Fruit fly (Drosophila melanogaster) whole organism, embryonic: Measurements from ENCODE around the gene vkg.

Experiments
- Ada2b ChIP-seq: fragments of 200-800 bp; sonication (Bioruptor generic); IDR thresholded peaks from 2 replicates; pipeline ENCODE4 v1.3.6; 2022; ENCODE audit warnings: missing biosample characterization, missing genetic modification characterization
- Aef1 ChIP-seq: fragments of 200-800 bp; sonication (Bioruptor generic); IDR thresholded peaks from 3 replicates; pipeline ENCODE4 v1.3.6; 2022; ENCODE audit warnings: missing biosample characterization, missing genetic modification characterization
- Atf-2 ChIP-seq: fragments of 200-800 bp; sonication (Bioruptor generic); optimal IDR thresholded peaks from 2 replicates; lab custom pipeline; 2016; ENCODE audit warnings: missing biosample characterization, missing genetic modification characterization
- Blimp-1 ChIP-seq: fragments of 200-800 bp; sonication (Bioruptor generic); optimal IDR thresholded peaks from 3 replicates; lab custom pipeline; 2018; ENCODE audit warnings: missing biosample characterization, missing genetic modification characterization, mild to moderate bottlenecking, moderate library complexity, missing genetic modification reagents
- CG17385 ChIP-seq: fragments of 200-800 bp; sonication (Bioruptor generic); optimal IDR thresholded peaks from 3 replicates; lab custom pipeline; 2018; ENCODE audit warnings: missing biosample characterization, mild to moderate bottlenecking, missing genetic modification characterization
- CG2712 ChIP-seq: fragments of 200-800 bp; optimal IDR thresholded peaks from 3 replicates; lab custom pipeline; 2019; ENCODE audit warnings: missing biosample characterization, mild to moderate bottlenecking, missing genetic modification characterization, moderate library complexity
- CG30403 ChIP-seq: fragments of 200-800 bp; sonication (Bioruptor generic); optimal IDR thresholded peaks from 3 replicates; lab custom pipeline; 2016; ENCODE audit warnings: missing biosample characterization, missing genetic modification characterization
- CG32767 ChIP-seq: fragments of 200-800 bp; sonication (Bioruptor generic); IDR thresholded peaks from 2 replicates; pipeline ENCODE4 v1.3.6; 2022; ENCODE audit warnings: missing biosample characterization, missing genetic modification characterization
- CG3281 ChIP-seq: fragments of 200-800 bp; sonication (Bioruptor generic); optimal IDR thresholded peaks from 3 replicates; lab custom pipeline; 2017; ENCODE audit warnings: missing biosample characterization, mild to moderate bottlenecking, missing genetic modification characterization
- CG34376 ChIP-seq: fragments of 200-800 bp; sonication (Bioruptor generic); optimal IDR thresholded peaks from 2 replicates; lab custom pipeline; 2018; ENCODE audit warnings: missing biosample characterization, mild to moderate bottlenecking, missing genetic modification characterization
- CG4328 ChIP-seq: fragments of 200-800 bp; sonication (Bioruptor generic); optimal IDR thresholded peaks from 3 replicates; lab custom pipeline; 2017; ENCODE audit warnings: missing biosample characterization, missing genetic modification reagents, missing genetic modification characterization
- CG4424 ChIP-seq: fragments of 200-800 bp; sonication (Bioruptor generic); optimal IDR thresholded peaks from 3 replicates; lab custom pipeline; 2016; ENCODE audit warnings: missing biosample characterization, missing genetic modification characterization
- CG7928 ChIP-seq: fragments of 200-800 bp; sonication (Bioruptor generic); optimal IDR thresholded peaks from 2 replicates; lab custom pipeline; 2017; ENCODE audit warnings: missing biosample characterization, mild to moderate bottlenecking, missing genetic modification characterization
- CG8478 ChIP-seq: fragments of >200 bp; optimal IDR thresholded peaks from 2 replicates; lab custom pipeline; 2018
- CkIIα-i1 ChIP-seq: fragments of 200-800 bp; sonication (Bioruptor generic); IDR thresholded peaks from 2 replicates; pipeline ENCODE4 v1.3.6; 2022; ENCODE audit warnings: missing biosample characterization, missing genetic modification characterization
- Dad ChIP-seq: fragments of 200-800 bp; sonication (Bioruptor generic); optimal IDR thresholded peaks from 3 replicates; lab custom pipeline; 2016; ENCODE audit warnings: missing biosample characterization, missing genetic modification characterization
- ERR ChIP-seq: fragments of 200-800 bp; sonication (Bioruptor generic); optimal IDR thresholded peaks from 2 replicates; lab custom pipeline; 2016; ENCODE audit warnings: missing biosample characterization, missing genetic modification characterization
- Ets65A ChIP-seq: fragments of 200-800 bp; sonication (Bioruptor generic); peaks from one replicate; lab custom pipeline; 2016; ENCODE audit warnings: missing biosample characterization, missing genetic modification characterization
- H15 ChIP-seq: fragments of 200-800 bp; sonication (Bioruptor generic); IDR thresholded peaks from 3 replicates; pipeline ENCODE4 v1.3.6; 2022; ENCODE audit warnings: missing biosample characterization, missing genetic modification characterization
- Kr ChIP-seq: fragments of 200-800 bp; sonication (Bioruptor generic); optimal IDR thresholded peaks from 2 replicates; lab custom pipeline; 2017; ENCODE audit warnings: missing biosample characterization, mild to moderate bottlenecking, missing genetic modification characterization
- MTF-1 ChIP-seq: fragments of 200-800 bp; sonication (Bioruptor generic); optimal IDR thresholded peaks from 2 replicates; lab custom pipeline; 2018; ENCODE audit warnings: missing biosample characterization, mild to moderate bottlenecking, missing genetic modification characterization, borderline replicate concordance
- Max ChIP-seq: fragments of 200-800 bp; sonication (Bioruptor generic); optimal IDR thresholded peaks from 2 replicates; lab custom pipeline; 2016; ENCODE audit warnings: missing biosample characterization, mild to moderate bottlenecking, missing genetic modification characterization
- NK7.1 ChIP-seq: fragments of 200-800 bp; sonication (Bioruptor generic); optimal IDR thresholded peaks from 3 replicates; lab custom pipeline; 2016; ENCODE audit warnings: missing biosample characterization, missing genetic modification characterization
- Nf-YC ChIP-seq: fragments of 200-800 bp; optimal IDR thresholded peaks from 3 replicates; lab custom pipeline; 2019; ENCODE audit warnings: missing biosample characterization, mild to moderate bottlenecking, missing genetic modification characterization, moderate library complexity
- Pdp1 ChIP-seq, 2 experiments: fragments of 200-800 bp; sonication (Bioruptor generic); optimal IDR thresholded peaks; 3 replicates each; lab custom pipeline; 2016; ENCODE audit warnings: missing biosample characterization in 2 of 2, missing genetic modification characterization in 2 of 2, mild to moderate bottlenecking in 1 of 2, moderate library complexity in 1 of 2
- Sox100B ChIP-seq: fragments of 200-800 bp; sonication (Bioruptor generic); optimal IDR thresholded peaks from 3 replicates; lab custom pipeline; 2018; ENCODE audit warnings: missing biosample characterization, mild to moderate bottlenecking, missing genetic modification characterization
- Xbp1 ChIP-seq: fragments of 200-800 bp; sonication (Bioruptor generic); optimal IDR thresholded peaks from 3 replicates; lab custom pipeline; 2016; ENCODE audit warnings: missing biosample characterization, mild to moderate bottlenecking, missing genetic modification characterization
- ac ChIP-seq: fragments of 200-800 bp; sonication (Bioruptor generic); optimal IDR thresholded peaks from 3 replicates; lab custom pipeline; 2017; ENCODE audit warnings: missing biosample characterization, mild to moderate bottlenecking, missing genetic modification characterization
- ara ChIP-seq: fragments of 200-800 bp; sonication (Bioruptor generic); IDR thresholded peaks from 2 replicates; pipeline ENCODE4 v1.3.6; 2022; ENCODE audit warnings: missing biosample characterization, missing genetic modification characterization
- chinmo ChIP-seq: fragments of 200-800 bp; sonication (Bioruptor generic); IDR thresholded peaks from 4 replicates; pipeline ENCODE4 v1.3.6; 2022; ENCODE audit warnings: missing biosample characterization, missing genetic modification characterization; ENCODE audit not compliant: partially characterized antibody
- chm ChIP-seq: fragments of 200-800 bp; sonication (Bioruptor generic); IDR thresholded peaks from 2 replicates; pipeline ENCODE4 v1.3.6; 2022; ENCODE audit warnings: missing biosample characterization, missing genetic modification characterization
- crp ChIP-seq, 2 experiments: fragments of 200-800 bp; sonication (Bioruptor generic); optimal IDR thresholded peaks; 2 replicates in 1 of 2; 3 replicates in 1 of 2; lab custom pipeline; 2017; ENCODE audit warnings: missing biosample characterization in 2 of 2, missing genetic modification characterization in 2 of 2, mild to moderate bottlenecking in 1 of 2, moderate library complexity in 1 of 2
- cwo ChIP-seq: fragments of 200-800 bp; sonication (Bioruptor generic); optimal IDR thresholded peaks from 3 replicates; lab custom pipeline; 2017; ENCODE audit warnings: missing biosample characterization, missing genetic modification characterization, mild to moderate bottlenecking, moderate library complexity, missing genetic modification reagents
- dimm ChIP-seq: fragments of 200-800 bp; sonication (Bioruptor generic); IDR thresholded peaks from 2 replicates; pipeline ENCODE4 v1.3.6; 2022; ENCODE audit warnings: missing biosample characterization, missing genetic modification characterization
- esg ChIP-seq: fragments of 200-800 bp; sonication (Bioruptor generic); conservative IDR thresholded peaks from 2 replicates; pipeline ENCODE4 v1.3.6; 2022; ENCODE audit warnings: missing biosample characterization, missing genetic modification characterization
- gem ChIP-seq: fragments of 200-800 bp; sonication (Bioruptor generic); optimal IDR thresholded peaks from 2 replicates; lab custom pipeline; 2019; ENCODE audit warnings: missing biosample characterization, mild to moderate bottlenecking, missing genetic modification characterization, moderate library complexity
- luna ChIP-seq: fragments of 200-800 bp; sonication (Bioruptor generic); optimal IDR thresholded peaks from 2 replicates; lab custom pipeline; 2016; ENCODE audit warnings: missing biosample characterization, missing genetic modification characterization
- nom ChIP-seq: fragments of 200-800 bp; sonication (Bioruptor generic); optimal IDR thresholded peaks from 2 replicates; lab custom pipeline; 2017; ENCODE audit warnings: missing biosample characterization, missing genetic modification characterization, mild to moderate bottlenecking, moderate library complexity, missing genetic modification reagents
- onecut ChIP-seq: fragments of 200-800 bp; sonication (Bioruptor generic); IDR thresholded peaks from 2 replicates; pipeline ENCODE4 v1.3.6; 2022; ENCODE audit warnings: missing biosample characterization, missing genetic modification characterization
- pnt ChIP-seq: fragments of 200-800 bp; sonication (Bioruptor generic); optimal IDR thresholded peaks from 3 replicates; lab custom pipeline; 2016; ENCODE audit warnings: missing biosample characterization, missing genetic modification characterization
- sens ChIP-seq: fragments of 200-800 bp; sonication (Bioruptor generic); peaks from one replicate; lab custom pipeline; 2016; ENCODE audit warnings: missing biosample characterization, missing genetic modification characterization
- shn ChIP-seq: fragments of 200-800 bp; sonication (Bioruptor generic); optimal IDR thresholded peaks from 3 replicates; lab custom pipeline; 2016; ENCODE audit warnings: missing biosample characterization, missing genetic modification characterization
- stc ChIP-seq: fragments of 200-800 bp; sonication (Bioruptor generic); IDR thresholded peaks from 2 replicates; pipeline ENCODE4 v1.3.6; 2022; ENCODE audit warnings: missing biosample characterization, missing genetic modification characterization
- sug ChIP-seq: fragments of 200-800 bp; optimal IDR thresholded peaks from 2 replicates; lab custom pipeline; 2019; ENCODE audit warnings: missing biosample characterization, mild to moderate bottlenecking, missing genetic modification characterization, moderate library complexity
- tap ChIP-seq: fragments of 200-800 bp; optimal IDR thresholded peaks from 3 replicates; lab custom pipeline; 2019; ENCODE audit warnings: missing biosample characterization, mild to moderate bottlenecking, missing genetic modification characterization, moderate library complexity
- twi ChIP-seq: fragments of 200-800 bp; optimal IDR thresholded peaks from 2 replicates; lab custom pipeline; 2019; ENCODE audit warnings: missing biosample characterization, mild to moderate bottlenecking, missing genetic modification characterization, moderate library complexity
- yki ChIP-seq: fragments of >200 bp; optimal IDR thresholded peaks from 3 replicates; lab custom pipeline; 2018

Gene vkg

dm6 chr2L:5025557-5025956 lies 2.4 kb downstream of the vkg start:
- no peak for TF ChIP-seq Sox100B (GFP tag; lab: Kevin White, UChicago)
- 0 out of 4 replicates have a peak, but pooled peaks have one; percentile 16 for TF ChIP-seq chinmo (GFP tag; lab: Robert Waterston, UW)
- TF ChIP-seq CG34376 (GFP tag; lab: Kevin White, UChicago), result peak; percentile 82
- peak in 1 of 2 experiments; percentile 27 for TF ChIP-seq Pdp1 (GFP tag; optimal IDR thresholded peaks at IDR 0.05; lab: Kevin White, UChicago)
- peak; percentile 50 for TF ChIP-seq sug (tag; lab: Kevin White, UChicago)
- peak; percentile 8 for TF ChIP-seq Ets65A
- no peak for TF ChIP-seq luna (GFP tag; lab: Kevin White, UChicago)
- no peak for TF ChIP-seq Dad (GFP tag; lab: Kevin White, UChicago)
- peak; percentile 34 for TF ChIP-seq cwo
- TF ChIP-seq CG4424 (GFP tag; lab: Kevin White, UChicago), result no peak

dm6 chr2L:5022602-5023001 lies 5.4 kb downstream of the vkg start:
- TF ChIP-seq stc (GFP tag; lab: Robert Waterston, UW) (no peak), Ets65A (peak; percentile 88), NK7.1 (GFP tag; lab: Kevin White, UChicago) (no peak), twi (tag; lab: Kevin White, UChicago) (peak; percentile 79)

dm6 chr2L:5020479-5020878 lies 7.5 kb downstream of the vkg start:
- TF ChIP-seq CG17385 (no peak), sens (GFP tag; lab: Kevin White, UChicago) (peak; percentile 10), chm (GFP tag; lab: Robert Waterston, UW) (no peak), gem (tag; lab: Kevin White, UChicago) (no peak), esg (GFP tag; lab: Robert Waterston, UW) (no peak)

dm6 chr2L:5010784-5011260 lies 17.2 kb downstream of the vkg start, which contains the start of the genes CG31917, Tfb5 and SelT:
Gene CG31917 (minus strand): TSS chr2L:5010834.
Gene Tfb5 (minus strand): TSS chr2L:5010834.
Gene SelT (plus strand): TSS chr2L:5010922.
- TF ChIP-seq Atf-2 (GFP tag; lab: Kevin White, UChicago) (peak; percentile 30), nom (GFP tag; lab: Kevin White, UChicago) (no peak), Pdp1 (GFP tag; optimal IDR thresholded peaks at IDR 0.05; lab: Kevin White, UChicago) (peak; percentile 52 to 54), yki (lab: Kevin White, UChicago) (peak; percentile 52), dimm (GFP tag; lab: Robert Waterston, UW) (no peak), CkIIα-i1 (GFP tag; lab: Robert Waterston, UW) (no peak), CG7928 (GFP tag; lab: Kevin White, UChicago) (peak; percentile 46), CG30403 (GFP tag; lab: Kevin White, UChicago) (peak; percentile 77), Blimp-1 (no peak), crp (GFP tag; optimal IDR thresholded peaks at IDR 0.05; lab: Kevin White, UChicago) (no peak), onecut (peak; percentile 57; the same call in 1 of the 2 replicates), CG32767 (GFP tag; lab: Robert Waterston, UW) (no peak), Max (GFP tag; lab: Kevin White, UChicago) (peak; percentile 59), pnt (GFP tag; lab: Kevin White, UChicago) (no peak), ERR (peak; percentile 25), H15 (no peak), CG4328 (GFP tag; lab: Kevin White, UChicago) (peak; percentile 5), Aef1 (GFP tag; lab: Robert Waterston, UW) (peak; percentile 22; the same call in 1 of the 3 replicates), Ada2b (GFP tag; lab: Robert Waterston, UW) (peak; percentile 46; the same call in 1 of the 2 replicates), Kr (GFP tag; lab: Kevin White, UChicago) (no peak), CG8478 (lab: Kevin White, UChicago) (no peak), Xbp1 (GFP tag; lab: Kevin White, UChicago) (peak; percentile 65), tap (no peak), shn (GFP tag; lab: Kevin White, UChicago) (peak; percentile 49), CG2712 (tag; lab: Kevin White, UChicago) (peak; percentile 73), ac (GFP tag; lab: Kevin White, UChicago) (no peak), Nf-YC (tag; lab: Kevin White, UChicago) (no peak), ara (GFP tag; lab: Robert Waterston, UW) (no peak), MTF-1 (GFP tag; lab: Kevin White, UChicago) (no peak), CG3281 (GFP tag; lab: Kevin White, UChicago) (no peak)
